Worm (Caenorhabditis elegans): ENCODE results near the gene C06C3.3.

The C06C3.3 gene

DNA sequence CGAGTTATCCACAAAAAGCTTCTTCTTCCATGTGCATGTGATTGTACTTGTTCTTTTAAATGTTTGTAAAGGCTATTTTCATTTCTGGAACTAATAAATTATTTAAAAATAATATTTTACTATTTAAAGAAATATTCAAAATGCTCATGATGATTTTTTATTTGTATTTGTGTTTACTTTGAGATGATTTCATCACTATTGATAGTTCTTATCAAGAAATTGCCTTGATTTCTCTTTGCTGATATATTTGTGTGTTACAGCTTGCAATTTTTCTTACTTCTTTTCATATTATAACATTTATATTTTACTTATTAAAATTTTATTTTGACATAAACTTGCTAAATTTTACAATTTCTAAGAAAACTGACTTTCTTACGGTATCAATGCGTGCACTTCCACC is 5.9 kb upstream of the C06C3.3 start:
- TF ChIP-seq daf-16 (GFP tag; optimal IDR thresholded peaks at IDR 0.05) (no peak), daf-16 (tag; optimal IDR thresholded peaks at IDR 0.05) (peak; percentile 72), arid-1 (GFP tag; conservative IDR thresholded peaks at IDR 0.05) (no peak), pqm-1 (tag; optimal IDR thresholded peaks at IDR 0.05) (peak; percentile 26)

- TF ChIP-seq dpl-1 (GFP tag; optimal IDR thresholded peaks at IDR 0.05) = no peak
- TF ChIP-seq lim-7 (GFP tag; IDR thresholded peaks at IDR 0.05) = no peak
- no peak for TF ChIP-seq fkh-10 (GFP tag; optimal IDR thresholded peaks at IDR 0.05)
- no peak for TF ChIP-seq ZK546.5 (tag; optimal IDR thresholded peaks at IDR 0.05)
- no peak for TF ChIP-seq lir-3 (tag; optimal IDR thresholded peaks at IDR 0.05)
- no peak for TF ChIP-seq sdz-12 (GFP tag; optimal IDR thresholded peaks at IDR 0.05)
- TF ChIP-seq nhr-48 (tag; optimal IDR thresholded peaks at IDR 0.05) = no peak
- TF ChIP-seq hif-1 (tag; optimal IDR thresholded peaks at IDR 0.05) = no peak
- TF ChIP-seq lin-38 (GFP tag; IDR thresholded peaks at IDR 0.05) = no peak
- no peak for TF ChIP-seq dmd-6 (GFP tag; IDR thresholded peaks at IDR 0.05)
- no peak for TF ChIP-seq hlh-11 (tag; optimal IDR thresholded peaks at IDR 0.05)
Measured at ce11 chrII:9377158-9377557, 4.9 kb upstream of the C06C3.3 start, which contains the start of gene C06C3.10. Gene C06C3.10, minus strand, starts transcription at chrII:9377258.

DNA sequence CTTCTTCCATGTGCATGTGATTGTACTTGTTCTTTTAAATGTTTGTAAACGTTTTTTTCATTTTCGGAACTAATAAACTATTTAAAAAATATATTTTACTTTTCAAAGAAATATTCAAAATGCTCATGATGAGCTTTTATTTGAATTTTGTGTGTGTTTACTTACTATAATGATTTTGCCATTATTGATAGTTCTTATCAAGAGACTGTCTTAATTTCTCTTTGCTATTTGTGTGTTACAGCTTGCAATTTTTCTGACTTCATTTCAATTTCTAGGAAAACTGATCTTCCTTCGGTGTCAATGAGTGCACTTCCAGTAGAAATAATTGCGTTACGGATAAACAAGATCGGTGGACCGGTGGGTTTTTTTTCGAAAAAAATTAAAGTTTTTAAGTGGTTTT is 2.5 kb upstream of the C06C3.3 start, which contains the start of gene C06C3.12:
TSS of gene C06C3.12 (plus strand) at position 301 of the 400 bp plus-strand sequence.
- no peak for TF ChIP-seq sdz-12 (GFP tag; optimal IDR thresholded peaks at IDR 0.05)
- TF ChIP-seq T20F7.1 (GFP tag; optimal IDR thresholded peaks at IDR 0.05) = no peak
- no peak for TF ChIP-seq daf-16 (GFP tag; optimal IDR thresholded peaks at IDR 0.05)
- peak; percentile 43 for TF ChIP-seq daf-16 (tag; optimal IDR thresholded peaks at IDR 0.05)
- no peak for TF ChIP-seq nhr-11 (tag; optimal IDR thresholded peaks at IDR 0.05)
- TF ChIP-seq ceh-82 (tag; optimal IDR thresholded peaks at IDR 0.05) = no peak
- TF ChIP-seq gei-8 (GFP tag; optimal IDR thresholded peaks at IDR 0.05) = no peak
- no peak for TF ChIP-seq attf-4 (tag; optimal IDR thresholded peaks at IDR 0.05)

DNA sequence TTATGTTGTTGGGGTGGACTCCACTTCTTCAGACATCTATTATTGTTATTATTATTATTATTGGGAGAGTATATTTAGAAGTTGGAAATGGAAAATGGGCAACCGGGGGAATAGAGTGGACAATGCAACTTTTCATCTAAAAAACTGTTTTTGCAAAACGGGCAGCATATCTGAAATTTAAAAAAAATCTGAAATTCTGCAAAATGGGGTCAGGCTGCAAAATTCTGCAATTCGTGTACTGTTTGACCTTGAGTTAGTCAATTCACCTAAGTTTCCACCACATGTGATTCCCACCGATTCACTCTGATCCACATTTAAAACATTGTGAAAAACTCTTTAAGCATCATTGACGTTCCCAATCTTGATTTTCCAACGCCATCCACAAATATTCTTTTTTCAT is 698 bp upstream of the C06C3.3 start, which contains the start of gene C06C3.4:
TSS of gene C06C3.4 (plus strand) at position 301 of the 400 bp plus-strand sequence.
- no peak for TF ChIP-seq dmd-8 (GFP tag; IDR thresholded peaks at IDR 0.05)

ce11 chrII:9369394-9369793 is 2.9 kb downstream of the C06C3.3 start:
- TF ChIP-seq unc-62 (GFP tag; optimal IDR thresholded peaks at IDR 0.05 in 1 of 2) = no peak
- TF ChIP-seq unc-62 (tag; optimal IDR thresholded peaks at IDR 0.05) = no peak
- no peak for TF ChIP-seq saeg-2 (GFP tag; IDR thresholded peaks at IDR 0.05)
- no peak for TF ChIP-seq pqm-1 (tag; optimal IDR thresholded peaks at IDR 0.05)
- peak; percentile 56 for TF ChIP-seq ceh-28 (tag; optimal IDR thresholded peaks at IDR 0.05)
- TF ChIP-seq daf-19 (GFP tag; conservative IDR thresholded peaks at IDR 0.05) = no peak
- TF ChIP-seq sdz-12 (GFP tag; optimal IDR thresholded peaks at IDR 0.05) = no peak
- no peak for TF ChIP-seq duxl-1 (tag; optimal IDR thresholded peaks at IDR 0.05; ENCODE audit: poor library complexity)
- TF ChIP-seq lin-29 (GFP tag; IDR thresholded peaks at IDR 0.05) = no peak

ce11 chrII:9362249-9362648 is 10.0 kb downstream of the C06C3.3 start:
- TF ChIP-seq snpc-1.2 (GFP tag; IDR thresholded peaks at IDR 0.05) (no peak), zfp-2 (tag; optimal IDR thresholded peaks at IDR 0.05) (no peak), ama-1 (optimal IDR thresholded peaks at IDR 0.05) (no peak), unc-62 (GFP tag; optimal IDR thresholded peaks at IDR 0.05 in 1 of 2) (peak in 1 of 2 experiments; percentile 72), unc-62 (tag; optimal IDR thresholded peaks at IDR 0.05) (no peak), ZK546.5 (tag; optimal IDR thresholded peaks at IDR 0.05) (no peak)
